Fruit fly (Drosophila melanogaster): ENCODE results near the gene Mt2.

The Mt2 gene

DNA sequence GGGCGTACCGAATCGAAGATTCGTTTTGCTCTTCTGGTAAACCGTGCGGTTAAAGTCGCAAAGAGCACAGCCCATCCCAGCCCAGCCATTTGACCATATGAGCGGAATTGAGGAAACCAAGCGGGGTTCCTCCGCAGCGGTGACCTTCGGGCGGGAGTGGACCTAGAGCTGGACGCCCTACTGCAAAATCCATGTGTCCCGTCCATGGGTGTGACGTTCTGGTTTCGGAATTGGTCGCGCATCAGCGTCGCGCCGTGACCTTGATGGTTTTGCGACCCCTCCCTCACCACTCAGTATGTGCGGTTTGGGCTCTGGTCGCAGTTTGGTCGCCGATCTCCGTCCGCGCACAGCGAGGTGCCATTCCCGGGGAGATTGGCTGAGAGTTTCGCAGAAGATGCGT, 3.6 kb upstream of the Mt2 start:
- TF ChIP-seq cg (GFP tag; optimal IDR thresholded peaks at IDR 0.05) (no peak), rib (GFP tag; IDR thresholded peaks at IDR 0.05) (no peak), amos (GFP tag; IDR thresholded peaks at IDR 0.05; ENCODE audit: partially characterized antibody) (no peak), Deaf1 (tag; optimal IDR thresholded peaks at IDR 0.05) (no peak), CG31388 (GFP tag; optimal IDR thresholded peaks at IDR 0.05) (no peak), tap (tag; optimal IDR thresholded peaks at IDR 0.05) (no peak), CG11560 (tag; IDR thresholded peaks at IDR 0.05) (peak; percentile 22; the same call in 1 of the 3 replicates), CG11695 (GFP tag; IDR thresholded peaks at IDR 0.05) (no peak), CG8388 (GFP tag; optimal IDR thresholded peaks at IDR 0.05) (no peak), Antp (GFP tag; optimal IDR thresholded peaks at IDR 0.05) (no peak), tna (GFP tag; IDR thresholded peaks at IDR 0.05; ENCODE audit: partially characterized antibody) (no peak), sens-2 (GFP tag; IDR thresholded peaks at IDR 0.05) (no peak), Blimp-1 (GFP tag; optimal IDR thresholded peaks at IDR 0.05) (no peak), CG8944 (GFP tag; optimal IDR thresholded peaks at IDR 0.05) (no peak), CG6791 (GFP tag; IDR thresholded peaks at IDR 0.05; ENCODE audit: partially characterized antibody) (0 out of 3 replicates have a peak, but pooled peaks have one; percentile 39), prd (optimal IDR thresholded peaks at IDR 0.05) (no peak), prd (GFP tag; IDR thresholded peaks at IDR 0.05) (peak; percentile 84), Scr (GFP tag; IDR thresholded peaks at IDR 0.05; ENCODE audit: partially characterized antibody) (no peak), CG3995 (GFP tag; optimal IDR thresholded peaks at IDR 0.05) (no peak), Optix (GFP tag; IDR thresholded peaks at IDR 0.05) (no peak), zen (tag; optimal IDR thresholded peaks at IDR 0.05) (peak; percentile 62), grau (tag; optimal IDR thresholded peaks at IDR 0.05) (no peak), sd (tag; optimal IDR thresholded peaks at IDR 0.05) (no peak), Med (GFP tag) (peak; percentile 6), HLH3B (GFP tag; IDR thresholded peaks at IDR 0.05) (no peak), CG15479 (GFP tag; optimal IDR thresholded peaks at IDR 0.05) (peak; percentile 65), Drgx (GFP tag; IDR thresholded peaks at IDR 0.05) (no peak), pnt (GFP tag; optimal IDR thresholded peaks at IDR 0.05) (no peak), twi (tag; optimal IDR thresholded peaks at IDR 0.05) (peak; percentile 74), emc (GFP tag; optimal IDR thresholded peaks at IDR 0.05) (no peak), ERR (GFP tag; optimal IDR thresholded peaks at IDR 0.05) (no peak), D (optimal IDR thresholded peaks at IDR 0.05) (no peak), D (GFP tag; optimal IDR thresholded peaks at IDR 0.05) (no peak), slbo (GFP tag; IDR thresholded peaks at IDR 0.05) (no peak), tup (GFP tag; optimal IDR thresholded peaks at IDR 0.05) (no peak), CG3847 (GFP tag; IDR thresholded peaks at IDR 0.05) (no peak), Usf (GFP tag; optimal IDR thresholded peaks at IDR 0.05) (no peak), yki (optimal IDR thresholded peaks at IDR 0.05) (no peak), run (tag; optimal IDR thresholded peaks at IDR 0.05) (no peak), dati (GFP tag; IDR thresholded peaks at IDR 0.05) (no peak), CG12071 (GFP tag; optimal IDR thresholded peaks at IDR 0.05) (no peak), D19B (GFP tag; optimal IDR thresholded peaks at IDR 0.05) (no peak), Lpt (GFP tag; optimal IDR thresholded peaks at IDR 0.05) (no peak), sob (GFP tag; IDR thresholded peaks at IDR 0.05) (no peak), Awh (GFP tag; IDR thresholded peaks at IDR 0.05) (no peak), CG14860 (GFP tag; IDR thresholded peaks at IDR 0.05; ENCODE audit: partially characterized antibody) (no peak), hbn (GFP tag; IDR thresholded peaks at IDR 0.05; ENCODE audit: partially characterized antibody) (no peak), ash1 (GFP tag; optimal IDR thresholded peaks at IDR 0.05) (no peak)
